Worm (Caenorhabditis elegans): Measurements from ENCODE around the gene bcmo-1.
A peak's percentile ranks its signal among the peaks of the same experiment; 100 is the strongest.

The bcmo-1 gene

ce11 chrII:12799927-12800522, 30.5 kb upstream of the bcmo-1 start:
- no peak for TF ChIP-seq T22C8.4 (GFP tag; IDR thresholded peaks at IDR 0.05)
- no peak for TF ChIP-seq cog-1 (tag; optimal IDR thresholded peaks at IDR 0.05)
- no peak for TF ChIP-seq ztf-23 (GFP tag; IDR thresholded peaks at IDR 0.05)
- TF ChIP-seq tab-1 (GFP tag; IDR thresholded peaks at IDR 0.05) = no peak
- TF ChIP-seq ref-1 (GFP tag; conservative IDR thresholded peaks at IDR 0.05) = no peak

DNA sequence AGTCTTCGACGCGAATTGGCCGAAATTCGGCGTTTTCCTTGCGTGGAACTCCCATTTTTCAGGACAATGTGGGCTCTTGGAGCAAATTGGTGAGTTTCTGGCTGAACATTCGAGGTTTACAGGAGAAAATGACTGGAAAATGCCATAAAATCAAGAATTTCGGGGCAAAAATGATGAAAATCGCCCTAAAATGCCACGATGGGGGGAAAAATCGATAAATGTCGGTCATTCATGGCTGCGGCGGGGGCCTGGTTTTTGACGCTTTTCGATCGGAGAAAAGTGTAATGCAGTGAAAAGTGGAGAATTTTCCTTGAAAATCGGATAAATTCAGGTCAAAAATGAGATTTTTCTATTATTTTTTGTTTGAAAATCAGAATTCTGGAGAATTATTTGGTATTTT, 25.3 kb upstream of the bcmo-1 start, which contains the start of the genes Y46G5A.18 and Y46G5A.47:
Gene Y46G5A.18, minus strand, starts transcription at position 101 of the 400 bp plus-strand sequence.
Gene Y46G5A.47, minus strand, starts transcription at position 146 of the 400 bp plus-strand sequence.
- no peak for TF ChIP-seq flt-1 (GFP tag; IDR thresholded peaks at IDR 0.05)
- peak; percentile 47; the same call in 1 of the 2 replicates for TF ChIP-seq T22C8.4 (GFP tag; IDR thresholded peaks at IDR 0.05)

ce11 chrII:12805765-12806384, 24.6 kb upstream of the bcmo-1 start:
- TF ChIP-seq flt-1 (GFP tag; IDR thresholded peaks at IDR 0.05) = no peak
- TF ChIP-seq med-1 (GFP tag; optimal IDR thresholded peaks at IDR 0.05; ENCODE audit: insufficient read depth) = no peak
- no peak for TF ChIP-seq tab-1 (GFP tag; IDR thresholded peaks at IDR 0.05)
- TF ChIP-seq cog-1 (tag; optimal IDR thresholded peaks at IDR 0.05) = no peak

- no peak for TF ChIP-seq klf-2 (GFP tag; conservative IDR thresholded peaks at IDR 0.05)
These were observed 23.8 kb upstream of the bcmo-1 start, which contains the start of gene spds-1 for ce11 chrII:12806602-12807182. TSS of gene spds-1 (plus strand) at chrII:12806899.

DNA sequence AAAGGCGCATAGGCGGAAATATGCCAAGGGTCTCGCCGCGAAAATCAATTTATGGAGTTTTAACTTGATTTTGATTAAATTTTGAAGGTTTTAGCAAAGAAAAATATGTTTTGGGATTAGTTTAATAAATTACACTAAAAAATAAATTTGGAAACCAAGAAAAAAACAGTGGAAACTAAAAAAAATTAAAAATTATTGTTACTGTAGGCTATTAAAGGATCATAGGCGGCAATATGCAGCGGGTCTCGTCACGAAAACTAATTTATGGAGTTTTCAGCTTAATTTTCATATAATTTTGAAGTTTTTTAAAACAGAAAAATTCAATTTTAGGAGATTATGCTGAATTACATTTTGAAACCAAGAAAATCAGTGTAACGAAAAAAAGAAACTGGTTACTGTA, 21.7 kb upstream of the bcmo-1 start:
- TF ChIP-seq ref-1 (GFP tag; conservative IDR thresholded peaks at IDR 0.05) (no peak), med-1 (GFP tag; optimal IDR thresholded peaks at IDR 0.05; ENCODE audit: insufficient read depth) (no peak), tab-1 (GFP tag; IDR thresholded peaks at IDR 0.05) (no peak), T22C8.4 (GFP tag; IDR thresholded peaks at IDR 0.05) (no peak), flt-1 (GFP tag; IDR thresholded peaks at IDR 0.05) (no peak)

ce11 chrII:12809725-12810124, 20.8 kb upstream of the bcmo-1 start:
- TF ChIP-seq ztf-23 (GFP tag; IDR thresholded peaks at IDR 0.05) (no peak), ref-1 (GFP tag; conservative IDR thresholded peaks at IDR 0.05) (no peak), T22C8.4 (GFP tag; IDR thresholded peaks at IDR 0.05) (no peak), tab-1 (GFP tag; IDR thresholded peaks at IDR 0.05) (no peak), ztf-29 (GFP tag; IDR thresholded peaks at IDR 0.05) (no peak), med-1 (GFP tag; optimal IDR thresholded peaks at IDR 0.05; ENCODE audit: insufficient read depth) (no peak), flt-1 (GFP tag; IDR thresholded peaks at IDR 0.05) (no peak), klf-2 (GFP tag; conservative IDR thresholded peaks at IDR 0.05) (no peak), cog-1 (tag; optimal IDR thresholded peaks at IDR 0.05) (no peak)

- TF ChIP-seq klf-2 (GFP tag; conservative IDR thresholded peaks at IDR 0.05) (no peak), cog-1 (tag; optimal IDR thresholded peaks at IDR 0.05) (no peak), T22C8.4 (GFP tag; IDR thresholded peaks at IDR 0.05) (no peak), flt-1 (GFP tag; IDR thresholded peaks at IDR 0.05) (no peak), ref-1 (GFP tag; conservative IDR thresholded peaks at IDR 0.05) (no peak), tab-1 (GFP tag; IDR thresholded peaks at IDR 0.05) (no peak), med-1 (GFP tag; optimal IDR thresholded peaks at IDR 0.05; ENCODE audit: insufficient read depth) (no peak)
These were observed 19.8 kb upstream of the bcmo-1 start, which contains the start of gene Y46G5A.20 for ce11 chrII:12810709-12811108. TSS of gene Y46G5A.20 (plus strand) at chrII:12811009.

ce11 chrII:12813253-12813652, 17.2 kb upstream of the bcmo-1 start:
- TF ChIP-seq tab-1 (GFP tag; IDR thresholded peaks at IDR 0.05) = no peak
- no peak for TF ChIP-seq klf-2 (GFP tag; conservative IDR thresholded peaks at IDR 0.05)
- TF ChIP-seq ref-1 (GFP tag; conservative IDR thresholded peaks at IDR 0.05) = no peak
- TF ChIP-seq ztf-23 (GFP tag; IDR thresholded peaks at IDR 0.05) = no peak
- TF ChIP-seq ztf-29 (GFP tag; IDR thresholded peaks at IDR 0.05) = no peak
- no peak for TF ChIP-seq flt-1 (GFP tag; IDR thresholded peaks at IDR 0.05)
- TF ChIP-seq cog-1 (tag; optimal IDR thresholded peaks at IDR 0.05) = no peak
- no peak for TF ChIP-seq T22C8.4 (GFP tag; IDR thresholded peaks at IDR 0.05)
- TF ChIP-seq med-1 (GFP tag; optimal IDR thresholded peaks at IDR 0.05; ENCODE audit: insufficient read depth) = no peak

DNA sequence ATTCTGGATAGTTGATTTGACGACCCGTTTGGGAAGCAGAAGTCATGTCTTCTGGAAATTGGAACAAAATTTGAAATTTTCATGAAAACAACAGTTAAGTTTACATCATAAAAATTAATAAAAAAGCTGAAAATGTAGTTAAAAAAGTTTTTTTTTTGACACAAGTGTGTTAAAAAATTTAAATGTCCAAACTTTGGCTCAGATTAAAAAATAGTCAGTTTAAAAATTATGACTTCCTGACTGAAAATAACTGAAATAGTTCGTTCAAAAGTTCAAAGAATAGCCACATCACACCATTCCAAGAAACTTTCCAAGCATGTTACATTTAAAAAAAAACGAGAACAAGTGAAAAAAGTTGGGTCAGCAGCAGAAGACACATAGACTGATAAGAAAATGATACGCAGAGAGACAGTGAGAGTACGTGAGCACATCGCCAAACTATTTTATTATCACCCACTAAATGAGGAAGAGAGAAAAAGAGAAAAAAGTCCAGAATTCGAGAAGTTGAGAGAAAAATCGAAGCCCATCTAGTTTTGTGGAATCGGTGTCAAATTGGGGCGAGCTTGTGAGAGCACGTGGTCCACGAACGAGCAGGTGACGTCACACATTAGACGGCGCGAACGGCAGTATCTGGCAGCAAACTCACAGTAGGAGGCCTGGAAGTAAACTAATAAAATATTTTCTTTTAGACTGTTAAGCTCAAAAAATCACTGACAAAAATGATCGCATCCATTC, 13.9 kb upstream of the bcmo-1 start, which contains the start of gene acl-7:
Gene acl-7, minus strand, starts transcription at position 51 of the 735 bp plus-strand sequence.
- TF ChIP-seq flt-1 (GFP tag; IDR thresholded peaks at IDR 0.05) (no peak), tab-1 (GFP tag; IDR thresholded peaks at IDR 0.05) (no peak), ztf-23 (GFP tag; IDR thresholded peaks at IDR 0.05) (no peak), ref-1 (GFP tag; conservative IDR thresholded peaks at IDR 0.05) (no peak), cog-1 (tag; optimal IDR thresholded peaks at IDR 0.05) (no peak), T22C8.4 (GFP tag; IDR thresholded peaks at IDR 0.05) (no peak), klf-2 (GFP tag; conservative IDR thresholded peaks at IDR 0.05) (no peak), med-1 (GFP tag; optimal IDR thresholded peaks at IDR 0.05; ENCODE audit: insufficient read depth) (no peak), ztf-29 (GFP tag; IDR thresholded peaks at IDR 0.05) (no peak)

- TF ChIP-seq med-1 (GFP tag; optimal IDR thresholded peaks at IDR 0.05; ENCODE audit: insufficient read depth) (no peak), ref-1 (GFP tag; conservative IDR thresholded peaks at IDR 0.05) (no peak), T22C8.4 (GFP tag; IDR thresholded peaks at IDR 0.05) (no peak), tab-1 (GFP tag; IDR thresholded peaks at IDR 0.05) (no peak), ztf-23 (GFP tag; IDR thresholded peaks at IDR 0.05) (no peak), ztf-29 (GFP tag; IDR thresholded peaks at IDR 0.05) (no peak), cog-1 (tag; optimal IDR thresholded peaks at IDR 0.05) (no peak), klf-2 (GFP tag; conservative IDR thresholded peaks at IDR 0.05) (no peak), flt-1 (GFP tag; IDR thresholded peaks at IDR 0.05) (no peak)
These were observed 12.0 kb upstream of the bcmo-1 start, which contains the start of gene Y46G5A.22 for ce11 chrII:12818488-12818887. TSS of gene Y46G5A.22 (minus strand) at chrII:12818588.
